Worm (Caenorhabditis elegans) whole organism, L1 larva: ENCODE data around the gene C39D10.1.

Experiments
- C16A3.4 ChIP-seq: fragments of 150-350 bp; optimal IDR thresholded peaks from 2 replicates; lab custom pipeline; 2014; ENCODE audit warnings: missing biosample characterization, missing genetic modification characterization
- aha-1 ChIP-seq: fragments of 150-350 bp; optimal IDR thresholded peaks from 2 replicates; lab custom pipeline; 2014; ENCODE audit warnings: missing biosample characterization, missing genetic modification characterization
- aly-2 ChIP-seq: fragments of 150-350 bp; optimal IDR thresholded peaks from 2 replicates; lab custom pipeline; 2014; ENCODE audit warnings: missing biosample characterization, missing genetic modification characterization
- blmp-1 ChIP-seq: fragments of 150-350 bp; optimal IDR thresholded peaks from 2 replicates; lab custom pipeline; 2014; ENCODE audit warnings: missing biosample characterization, missing genetic modification characterization
- ces-1 ChIP-seq: fragments of 150-350 bp; optimal IDR thresholded peaks from 2 replicates; lab custom pipeline; 2014; ENCODE audit warnings: missing biosample characterization, missing genetic modification reagents, missing genetic modification characterization
- dpl-1 ChIP-seq, 3 experiments: fragments of 150-350 bp in 2 of 3; sonication (generic microtip) in 1 of 3; optimal IDR thresholded peaks; 2 replicates each; lab custom pipeline; 2014 to 2017; ENCODE audit warnings: missing biosample characterization in 3 of 3, missing genetic modification characterization in 3 of 3, missing genetic modification reagents in 3 of 3
- egl-27 ChIP-seq, 2 experiments: fragments of 150-350 bp in 1 of 2; sonication (generic microtip); optimal IDR thresholded peaks; 3 replicates each; lab custom pipeline; 2017 to 2018; ENCODE audit warnings: missing biosample characterization in 2 of 2, missing genetic modification characterization in 2 of 2, missing genetic modification reagents in 2 of 2
- elt-3 ChIP-seq, 6 experiments: fragments of 150-350 bp in 1 of 6; sonication (generic microtip); optimal IDR thresholded peaks; 2 replicates each; lab custom pipeline; 2017 to 2018; ENCODE audit warnings: missing biosample characterization in 6 of 6, missing genetic modification characterization in 6 of 6, inconsistent platforms in 1 of 6
- fkh-4 ChIP-seq: sonication (generic microtip); optimal IDR thresholded peaks from 2 replicates; lab custom pipeline; 2016; ENCODE audit warnings: missing compliant biosample characterization, missing genetic modification characterization, borderline replicate concordance
- fkh-8 ChIP-seq: sonication (generic microtip); optimal IDR thresholded peaks from 2 replicates; lab custom pipeline; 2016; ENCODE audit warnings: mild to moderate bottlenecking, missing genetic modification characterization, missing compliant biosample characterization
- fos-1 ChIP-seq: fragments of 150-350 bp; optimal IDR thresholded peaks from 2 replicates; lab custom pipeline; 2014; ENCODE audit warnings: missing biosample characterization, missing genetic modification characterization
- grh-1 ChIP-seq: fragments of 200-800 bp; sonication (Bioruptor generic); IDR thresholded peaks from 2 replicates; pipeline ENCODE4 v1.3.6; 2022; ENCODE audit warnings: missing genetic modification reagents, missing genetic modification characterization, missing compliant biosample characterization
- hlh-17 ChIP-seq: fragments of 200-800 bp; sonication (Bioruptor generic); optimal IDR thresholded peaks from 2 replicates; lab custom pipeline; 2018; ENCODE audit warnings: missing genetic modification characterization, mild to moderate bottlenecking, missing compliant biosample characterization, moderate library complexity, borderline replicate concordance
- hlh-4 ChIP-seq: sonication (generic microtip); optimal IDR thresholded peaks from 2 replicates; lab custom pipeline; 2016; ENCODE audit warnings: mild to moderate bottlenecking, missing genetic modification characterization, missing compliant biosample characterization
- lin-13 ChIP-seq: fragments of 150-350 bp; optimal IDR thresholded peaks from 2 replicates; lab custom pipeline; 2014; ENCODE audit warnings: missing biosample characterization, missing genetic modification reagents, missing genetic modification characterization
- lin-14 ChIP-seq: fragments of 200-800 bp; sonication (Bioruptor generic); optimal IDR thresholded peaks from 2 replicates; lab custom pipeline; 2018; ENCODE audit warnings: mild to moderate bottlenecking, missing genetic modification characterization, moderate library complexity, missing compliant biosample characterization
- lin-15B ChIP-seq: fragments of 150-350 bp; sonication (generic microtip); optimal IDR thresholded peaks from 3 replicates; lab custom pipeline; 2014; ENCODE audit warnings: missing biosample characterization, missing genetic modification characterization
- lin-39 ChIP-seq: fragments of 150-350 bp; optimal IDR thresholded peaks from 2 replicates; lab custom pipeline; 2014; ENCODE audit warnings: missing biosample characterization, missing genetic modification reagents, missing genetic modification characterization
- lir-3 ChIP-seq: sonication (generic microtip); optimal IDR thresholded peaks from 2 replicates; lab custom pipeline; 2016; ENCODE audit warnings: mild to moderate bottlenecking, missing genetic modification characterization, moderate library complexity, missing compliant biosample characterization; ENCODE audit not compliant: poor library complexity
- nhr-11 ChIP-seq: fragments of 150-350 bp; optimal IDR thresholded peaks from 2 replicates; lab custom pipeline; 2014; ENCODE audit warnings: missing biosample characterization, missing genetic modification characterization
- nhr-12 ChIP-seq: sonication (generic microtip); optimal IDR thresholded peaks from 2 replicates; lab custom pipeline; 2017; ENCODE audit warnings: missing biosample characterization, missing genetic modification characterization
- nhr-20 ChIP-seq: sonication (generic microtip); optimal IDR thresholded peaks from 2 replicates; lab custom pipeline; 2016; ENCODE audit warnings: mild to moderate bottlenecking, missing genetic modification characterization, missing compliant biosample characterization
- nhr-28 ChIP-seq: fragments of 150-350 bp; optimal IDR thresholded peaks from 2 replicates; lab custom pipeline; 2014; ENCODE audit warnings: missing biosample characterization, missing genetic modification characterization
- nhr-47 ChIP-seq: sonication (generic microtip); optimal IDR thresholded peaks from 2 replicates; lab custom pipeline; 2016; ENCODE audit warnings: mild to moderate bottlenecking, missing genetic modification characterization, moderate library complexity, missing compliant biosample characterization
- nhr-71 ChIP-seq: sonication (generic microtip); optimal IDR thresholded peaks from 2 replicates; lab custom pipeline; 2016; ENCODE audit warnings: mild to moderate bottlenecking, missing genetic modification characterization, moderate library complexity, missing compliant biosample characterization
- nhr-76 ChIP-seq: sonication (generic microtip); optimal IDR thresholded peaks from 2 replicates; lab custom pipeline; 2017; ENCODE audit warnings: missing biosample characterization, missing genetic modification characterization
- nhr-84 ChIP-seq: sonication (generic microtip); optimal IDR thresholded peaks from 2 replicates; lab custom pipeline; 2017; ENCODE audit warnings: missing biosample characterization, missing genetic modification characterization
- nhr-90 ChIP-seq: sonication (generic microtip); optimal IDR thresholded peaks from 2 replicates; lab custom pipeline; 2016; ENCODE audit warnings: mild to moderate bottlenecking, missing genetic modification characterization, missing compliant biosample characterization; ENCODE audit not compliant: poor library complexity
- pax-3 ChIP-seq: fragments of 200-800 bp; sonication (Bioruptor generic); optimal IDR thresholded peaks from 2 replicates; lab custom pipeline; 2018; ENCODE audit warnings: mild to moderate bottlenecking, missing genetic modification characterization, moderate library complexity, missing compliant biosample characterization
- pqm-1 ChIP-seq: sonication (generic microtip); optimal IDR thresholded peaks from 3 replicates; lab custom pipeline; 2017; ENCODE audit warnings: missing biosample characterization, missing genetic modification characterization
- sptf-1 ChIP-seq: fragments of 150-350 bp; optimal IDR thresholded peaks from 2 replicates; lab custom pipeline; 2014; ENCODE audit warnings: missing biosample characterization, missing genetic modification characterization
- swsn-7 ChIP-seq: sonication (generic microtip); optimal IDR thresholded peaks from 2 replicates; lab custom pipeline; 2016; ENCODE audit warnings: missing genetic modification characterization, missing compliant biosample characterization
- unc-62 ChIP-seq: fragments of 150-350 bp; optimal IDR thresholded peaks from 2 replicates; lab custom pipeline; 2014; ENCODE audit warnings: missing biosample characterization, missing genetic modification reagents, missing genetic modification characterization
- unc-86 ChIP-seq: sonication (generic microtip); optimal IDR thresholded peaks from 2 replicates; lab custom pipeline; 2016; ENCODE audit warnings: missing genetic modification characterization, missing compliant biosample characterization
- vab-15 ChIP-seq: sonication (generic microtip); optimal IDR thresholded peaks from 2 replicates; lab custom pipeline; 2017; ENCODE audit warnings: missing genotype, mild to moderate bottlenecking, missing genetic modification characterization, missing compliant biosample characterization
- xbp-1 ChIP-seq: sonication (generic microtip); optimal IDR thresholded peaks from 2 replicates; lab custom pipeline; 2016; ENCODE audit warnings: missing genetic modification characterization, missing compliant biosample characterization
- ztf-11 ChIP-seq, 2 experiments: sonication (generic microtip); optimal IDR thresholded peaks; 2 replicates each; lab custom pipeline; 2016 to 2017; ENCODE audit warnings: missing genetic modification characterization in 2 of 2, missing biosample characterization in 1 of 2, missing compliant biosample characterization in 1 of 2

Gene C39D10.1

ce11 chrX:7873350-7873749 lies 33.4 kb upstream of the C39D10.1 start (continued):
- TF ChIP-seq sptf-1 (tag; lab: Kevin White, UChicago), result no peak
- TF ChIP-seq unc-62 (GFP tag; lab: Kevin White, UChicago), result no peak
- TF ChIP-seq nhr-20 (tag; lab: Kevin White, UChicago), result no peak
- TF ChIP-seq nhr-12 (tag; lab: Kevin White, UChicago), result no peak

ce11 chrX:7875854-7876253 lies 30.9 kb upstream of the C39D10.1 start, which contains the start of gene cca-1:
TSS of gene cca-1 (minus strand) at chrX:7875954.
- no peak for TF ChIP-seq unc-62 (GFP tag; lab: Kevin White, UChicago)
- no peak for TF ChIP-seq nhr-28 (tag; lab: Kevin White, UChicago)

- TF ChIP-seq lir-3 (tag; lab: Kevin White, UChicago) (no peak), ztf-11 (tag; optimal IDR thresholded peaks at IDR 0.05; lab: Kevin White, UChicago) (no peak), nhr-28 (tag; lab: Kevin White, UChicago) (no peak), nhr-76 (tag; lab: Kevin White, UChicago) (no peak), elt-3 (tag; optimal IDR thresholded peaks at IDR 0.05; lab: Kevin White, UChicago) (peak in 1 of 6 experiments; percentile 2), lin-13 (no peak), lin-14 (GFP tag; lab: Kevin White, UChicago) (peak; percentile 21), swsn-7 (no peak), fkh-4 (tag; lab: Kevin White, UChicago) (no peak), blmp-1 (peak; percentile 17), nhr-84 (no peak), aly-2 (no peak), nhr-11 (tag; lab: Kevin White, UChicago) (no peak)
Measured at ce11 chrX:7880848-7881247, 25.9 kb upstream of the C39D10.1 start, which contains the start of gene C39D10.8. TSS of gene C39D10.8 (minus strand) at chrX:7880948.

ce11 chrX:7881307-7881706 lies 25.5 kb upstream of the C39D10.1 start:
- TF ChIP-seq lin-15B, result no peak
- TF ChIP-seq swsn-7, result no peak
- TF ChIP-seq unc-86 (tag; lab: Kevin White, UChicago), result no peak
- no peak for TF ChIP-seq egl-27 (tag; optimal IDR thresholded peaks at IDR 0.05; lab: Kevin White, UChicago)
- no peak for TF ChIP-seq dpl-1 (GFP tag; optimal IDR thresholded peaks at IDR 0.05; lab: Kevin White, UChicago)
- TF ChIP-seq nhr-71, result no peak
- no peak for TF ChIP-seq pqm-1 (tag; lab: Kevin White, UChicago)
- TF ChIP-seq fos-1, result no peak
- TF ChIP-seq, all 84 proteins: peak for 0

ce11 chrX:7883994-7884393 lies 22.8 kb upstream of the C39D10.1 start, which contains the start of gene pcyt-2.2:
TSS of gene pcyt-2.2 (plus strand) at chrX:7884294.
- TF ChIP-seq lin-14 (GFP tag; lab: Kevin White, UChicago) (peak; percentile 24), fos-1 (no peak)

ce11 chrX:7886200-7886599 lies 20.6 kb upstream of the C39D10.1 start:
- TF ChIP-seq hlh-4 (peak; percentile 99), nhr-47 (peak; percentile 42), aha-1 (no peak), C16A3.4 (tag; lab: Kevin White, UChicago) (no peak), nhr-71 (peak; percentile 46), fkh-8 (peak; percentile 35)

- no peak for TF ChIP-seq nhr-90 (tag; lab: Kevin White, UChicago)
- TF ChIP-seq nhr-20 (tag; lab: Kevin White, UChicago), result no peak
- TF ChIP-seq vab-15 (tag; lab: Kevin White, UChicago), result no peak
- no peak for TF ChIP-seq xbp-1 (tag; lab: Kevin White, UChicago)
- TF ChIP-seq nhr-12 (tag; lab: Kevin White, UChicago), result no peak
- TF ChIP-seq hlh-17 (GFP tag; lab: Kevin White, UChicago), result no peak
- TF ChIP-seq lin-39 (tag; lab: Kevin White, UChicago), result no peak
- TF ChIP-seq grh-1 (GFP tag; lab: Robert Waterston, UW), result no peak
- no peak for TF ChIP-seq ces-1 (GFP tag; lab: Kevin White, UChicago)
- TF ChIP-seq pax-3 (tag; lab: Kevin White, UChicago), result no peak
Measured at ce11 chrX:7888915-7889314, 17.8 kb upstream of the C39D10.1 start, which contains the start of gene C39D10.2. TSS of gene C39D10.2 (plus strand) at chrX:7889215.
